Worm (Caenorhabditis elegans) whole organism, L1 larva: ENCODE measurements around the gene lipl-2.

Experiments used
- C34B4.2 ChIP-seq: sonication (generic microtip); optimal IDR thresholded peaks from 2 replicates; lab custom pipeline; 2017; ENCODE audit warnings: mild to moderate bottlenecking, missing genetic modification characterization, missing compliant biosample characterization
- alr-1 ChIP-seq: fragments of 200-800 bp; sonication (Bioruptor generic); optimal IDR thresholded peaks from 2 replicates; lab custom pipeline; 2018; ENCODE audit warnings: borderline replicate concordance, mild to moderate bottlenecking, missing genetic modification characterization, missing compliant biosample characterization
- aly-2 ChIP-seq: fragments of 150-350 bp; optimal IDR thresholded peaks from 2 replicates; lab custom pipeline; 2014; ENCODE audit warnings: missing biosample characterization, missing genetic modification characterization
- ama-1 ChIP-seq: fragments of 150-350 bp; optimal IDR thresholded peaks from 2 replicates; lab custom pipeline; 2014
- blmp-1 ChIP-seq: fragments of 150-350 bp; optimal IDR thresholded peaks from 2 replicates; lab custom pipeline; 2014; ENCODE audit warnings: missing biosample characterization, missing genetic modification characterization
- ceh-63 ChIP-seq: fragments of 200-800 bp; sonication (Bioruptor generic); optimal IDR thresholded peaks from 2 replicates; lab custom pipeline; 2018; ENCODE audit warnings: mild to moderate bottlenecking, missing genetic modification characterization, missing compliant biosample characterization
- ceh-90 ChIP-seq: sonication (generic microtip); optimal IDR thresholded peaks from 2 replicates; lab custom pipeline; 2016; ENCODE audit warnings: missing genetic modification characterization, missing compliant biosample characterization
- ces-1 ChIP-seq: fragments of 150-350 bp; optimal IDR thresholded peaks from 2 replicates; lab custom pipeline; 2014; ENCODE audit warnings: missing biosample characterization, missing genetic modification reagents, missing genetic modification characterization
- efl-1 ChIP-seq, 4 experiments: fragments of 150-350 bp; optimal IDR thresholded peaks in 3 of 4; peaks in 1 of 4; 1 replicate in 1 of 4; 2 replicates in 3 of 4; lab custom pipeline; 2014; ENCODE audit warnings: missing biosample characterization in 2 of 4, missing genetic modification characterization in 2 of 4, missing genetic modification reagents in 2 of 4
- egl-13 ChIP-seq: sonication (generic microtip); optimal IDR thresholded peaks from 2 replicates; lab custom pipeline; 2016; ENCODE audit warnings: missing genotype, missing genetic modification reagents, missing genetic modification characterization, missing compliant biosample characterization
- ets-5 ChIP-seq: fragments of 200-800 bp; sonication (Bioruptor generic); IDR thresholded peaks from 2 replicates; pipeline ENCODE4 v1.3.6; 2022; ENCODE audit warnings: missing genetic modification characterization, missing compliant biosample characterization
- fkh-10 ChIP-seq: sonication (generic microtip); optimal IDR thresholded peaks from 2 replicates; lab custom pipeline; 2017; ENCODE audit warnings: missing biosample characterization, missing genetic modification reagents, missing genetic modification characterization
- fkh-4 ChIP-seq: sonication (generic microtip); optimal IDR thresholded peaks from 2 replicates; lab custom pipeline; 2016; ENCODE audit warnings: missing compliant biosample characterization, missing genetic modification characterization, borderline replicate concordance
- fkh-8 ChIP-seq: sonication (generic microtip); optimal IDR thresholded peaks from 2 replicates; lab custom pipeline; 2016; ENCODE audit warnings: mild to moderate bottlenecking, missing genetic modification characterization, missing compliant biosample characterization
- grh-1 ChIP-seq: fragments of 200-800 bp; sonication (Bioruptor generic); IDR thresholded peaks from 2 replicates; pipeline ENCODE4 v1.3.6; 2022; ENCODE audit warnings: missing genetic modification reagents, missing genetic modification characterization, missing compliant biosample characterization
- hlh-17 ChIP-seq: fragments of 200-800 bp; sonication (Bioruptor generic); optimal IDR thresholded peaks from 2 replicates; lab custom pipeline; 2018; ENCODE audit warnings: missing genetic modification characterization, mild to moderate bottlenecking, missing compliant biosample characterization, moderate library complexity, borderline replicate concordance
- hlh-4 ChIP-seq: sonication (generic microtip); optimal IDR thresholded peaks from 2 replicates; lab custom pipeline; 2016; ENCODE audit warnings: mild to moderate bottlenecking, missing genetic modification characterization, missing compliant biosample characterization
- irx-1 ChIP-seq: sonication (generic microtip); optimal IDR thresholded peaks from 2 replicates; lab custom pipeline; 2016; ENCODE audit warnings: missing genetic modification characterization, missing compliant biosample characterization
- isw-1 ChIP-seq: fragments of 200-800 bp; sonication (Bioruptor generic); IDR thresholded peaks from 2 replicates; pipeline ENCODE4 v1.3.6; 2022; ENCODE audit warnings: missing genetic modification characterization, missing compliant biosample characterization
- lin-39 ChIP-seq: fragments of 150-350 bp; optimal IDR thresholded peaks from 2 replicates; lab custom pipeline; 2014; ENCODE audit warnings: missing biosample characterization, missing genetic modification reagents, missing genetic modification characterization
- lir-3 ChIP-seq: sonication (generic microtip); optimal IDR thresholded peaks from 2 replicates; lab custom pipeline; 2016; ENCODE audit warnings: mild to moderate bottlenecking, missing genetic modification characterization, moderate library complexity, missing compliant biosample characterization; ENCODE audit not compliant: poor library complexity
- mab-9 ChIP-seq: fragments of 200-800 bp; sonication (Bioruptor generic); IDR thresholded peaks from 2 replicates; pipeline ENCODE4 v1.3.6; 2022; ENCODE audit warnings: missing genetic modification reagents, missing genetic modification characterization, missing compliant biosample characterization
- mdl-1 ChIP-seq, 2 experiments: fragments of 150-350 bp; optimal IDR thresholded peaks; 2 replicates each; lab custom pipeline; 2014 to 2017; ENCODE audit warnings: missing biosample characterization in 2 of 2, missing genetic modification characterization in 2 of 2, inconsistent platforms in 1 of 2
- nhr-11 ChIP-seq: fragments of 150-350 bp; optimal IDR thresholded peaks from 2 replicates; lab custom pipeline; 2014; ENCODE audit warnings: missing biosample characterization, missing genetic modification characterization
- nhr-19 ChIP-seq: fragments of 200-800 bp; sonication (Bioruptor generic); conservative IDR thresholded peaks from 2 replicates; pipeline ENCODE4 v1.3.6; 2022; ENCODE audit warnings: missing genetic modification characterization, missing compliant biosample characterization
- nhr-47 ChIP-seq: sonication (generic microtip); optimal IDR thresholded peaks from 2 replicates; lab custom pipeline; 2016; ENCODE audit warnings: mild to moderate bottlenecking, missing genetic modification characterization, moderate library complexity, missing compliant biosample characterization
- nhr-71 ChIP-seq: sonication (generic microtip); optimal IDR thresholded peaks from 2 replicates; lab custom pipeline; 2016; ENCODE audit warnings: mild to moderate bottlenecking, missing genetic modification characterization, moderate library complexity, missing compliant biosample characterization
- nhr-85 ChIP-seq: sonication (generic microtip); peaks from one replicate; lab custom pipeline; 2016; ENCODE audit warnings: missing genetic modification characterization, inconsistent platforms, missing compliant biosample characterization
- nhr-90 ChIP-seq: sonication (generic microtip); optimal IDR thresholded peaks from 2 replicates; lab custom pipeline; 2016; ENCODE audit warnings: mild to moderate bottlenecking, missing genetic modification characterization, missing compliant biosample characterization; ENCODE audit not compliant: poor library complexity
- pax-3 ChIP-seq: fragments of 200-800 bp; sonication (Bioruptor generic); optimal IDR thresholded peaks from 2 replicates; lab custom pipeline; 2018; ENCODE audit warnings: mild to moderate bottlenecking, missing genetic modification characterization, moderate library complexity, missing compliant biosample characterization
- snu-23 ChIP-seq: sonication (generic microtip); optimal IDR thresholded peaks from 2 replicates; lab custom pipeline; 2016; ENCODE audit warnings: missing genetic modification characterization, missing compliant biosample characterization
- sox-4 ChIP-seq: sonication (generic microtip); optimal IDR thresholded peaks from 2 replicates; lab custom pipeline; 2016; ENCODE audit warnings: missing genetic modification characterization, missing compliant biosample characterization
- sptf-1 ChIP-seq: fragments of 150-350 bp; optimal IDR thresholded peaks from 2 replicates; lab custom pipeline; 2014; ENCODE audit warnings: missing biosample characterization, missing genetic modification characterization
- swsn-7 ChIP-seq: sonication (generic microtip); optimal IDR thresholded peaks from 2 replicates; lab custom pipeline; 2016; ENCODE audit warnings: missing genetic modification characterization, missing compliant biosample characterization
- tbx-2 ChIP-seq: sonication (generic microtip); optimal IDR thresholded peaks from 2 replicates; lab custom pipeline; 2016; ENCODE audit warnings: missing genetic modification characterization, missing compliant biosample characterization
- unc-62 ChIP-seq: fragments of 150-350 bp; optimal IDR thresholded peaks from 2 replicates; lab custom pipeline; 2014; ENCODE audit warnings: missing biosample characterization, missing genetic modification reagents, missing genetic modification characterization
- vab-15 ChIP-seq: sonication (generic microtip); optimal IDR thresholded peaks from 2 replicates; lab custom pipeline; 2017; ENCODE audit warnings: missing genotype, mild to moderate bottlenecking, missing genetic modification characterization, missing compliant biosample characterization
- ztf-4 ChIP-seq: fragments of 150-350 bp; optimal IDR thresholded peaks from 2 replicates; lab custom pipeline; 2014; ENCODE audit warnings: missing biosample characterization, missing genetic modification characterization

lipl-2 gene

ce11 chrV:9811154-9811553 lies 19.8 kb downstream of the lipl-2 start, which contains the start of gene sru-29:
TSS of gene sru-29 (plus strand) at chrV:9811454.
- TF ChIP-seq nhr-19 = no peak
- TF ChIP-seq hlh-4 (tag; lab: Kevin White, UChicago) = peak; percentile 4

ce11 chrV:9812216-9812615 lies 20.8 kb downstream of the lipl-2 start:
- TF ChIP-seq fkh-10 (GFP tag; lab: Kevin White, UChicago) = no peak

- TF ChIP-seq tbx-2 (tag; lab: Kevin White, UChicago) (no peak), fkh-8 (no peak), nhr-71 (no peak), ces-1 (GFP tag; lab: Kevin White, UChicago) (no peak), mdl-1 (tag; optimal IDR thresholded peaks at IDR 0.05; lab: Kevin White, UChicago) (no peak), swsn-7 (no peak), fkh-4 (tag; lab: Kevin White, UChicago) (no peak), egl-13 (tag; lab: Kevin White, UChicago) (no peak), ceh-90 (no peak), isw-1 (GFP tag; lab: Robert Waterston, UW) (no peak), lin-39 (tag; lab: Kevin White, UChicago) (no peak), C34B4.2 (tag; lab: Kevin White, UChicago) (no peak), mab-9 (GFP tag; lab: Robert Waterston, UW) (no peak), nhr-11 (no peak), alr-1 (no peak), ceh-63 (GFP tag; lab: Kevin White, UChicago) (no peak), blmp-1 (no peak), vab-15 (tag; lab: Kevin White, UChicago) (no peak), ets-5 (GFP tag; lab: Robert Waterston, UW) (no peak), sox-4 (tag; lab: Kevin White, UChicago) (no peak)
Measured at ce11 chrV:9813527-9813926, 22.2 kb downstream of the lipl-2 start, which contains the start of gene sru-30. TSS of gene sru-30 (plus strand) at chrV:9813827.

- TF ChIP-seq efl-1 (optimal IDR thresholded peaks at IDR 0.05; lab: Kevin White, UChicago) (no peak), efl-1 (GFP tag; optimal IDR thresholded peaks at IDR 0.05 in 1 of 2; lab: Kevin White, UChicago) (peak in 1 of 2 experiments; percentile 58), nhr-19 (no peak)
Measured at ce11 chrV:9816390-9816789, 25.0 kb downstream of the lipl-2 start, which contains the start of gene sru-31. TSS of gene sru-31 (plus strand) at chrV:9816690.

ce11 chrV:9821724-9822123 lies 30.4 kb downstream of the lipl-2 start, which contains the start of gene str-193:
TSS of gene str-193 (minus strand) at chrV:9821824.
- no peak for TF ChIP-seq nhr-90
- TF ChIP-seq pax-3 (tag; lab: Kevin White, UChicago) = no peak
- no peak for TF ChIP-seq irx-1 (tag; lab: Kevin White, UChicago)
- TF ChIP-seq ztf-4 (tag; lab: Kevin White, UChicago) = no peak
- TF ChIP-seq aly-2 (tag; lab: Kevin White, UChicago) = no peak
- no peak for TF ChIP-seq snu-23 (GFP tag; lab: Kevin White, UChicago)
- no peak for TF ChIP-seq lir-3 (tag; lab: Kevin White, UChicago)
- no peak for TF ChIP-seq unc-62
- no peak for TF ChIP-seq tbx-2 (tag; lab: Kevin White, UChicago)
- no peak for TF ChIP-seq ama-1 (lab: Kevin White, UChicago)
- no peak for TF ChIP-seq ets-5 (GFP tag; lab: Robert Waterston, UW)

ce11 chrV:9824149-9824548 lies 32.8 kb downstream of the lipl-2 start, which contains the start of gene str-2:
TSS of gene str-2 (minus strand) at chrV:9824249.
- TF ChIP-seq fkh-8 (no peak), nhr-85 (tag; lab: Kevin White, UChicago) (no peak), grh-1 (GFP tag; lab: Robert Waterston, UW) (no peak), fkh-4 (tag; lab: Kevin White, UChicago) (no peak), nhr-47 (tag; lab: Kevin White, UChicago) (no peak), sptf-1 (no peak), hlh-17 (no peak)
